Fruit fly (Drosophila melanogaster): ENCODE measurements around the gene ringer.

DNA sequence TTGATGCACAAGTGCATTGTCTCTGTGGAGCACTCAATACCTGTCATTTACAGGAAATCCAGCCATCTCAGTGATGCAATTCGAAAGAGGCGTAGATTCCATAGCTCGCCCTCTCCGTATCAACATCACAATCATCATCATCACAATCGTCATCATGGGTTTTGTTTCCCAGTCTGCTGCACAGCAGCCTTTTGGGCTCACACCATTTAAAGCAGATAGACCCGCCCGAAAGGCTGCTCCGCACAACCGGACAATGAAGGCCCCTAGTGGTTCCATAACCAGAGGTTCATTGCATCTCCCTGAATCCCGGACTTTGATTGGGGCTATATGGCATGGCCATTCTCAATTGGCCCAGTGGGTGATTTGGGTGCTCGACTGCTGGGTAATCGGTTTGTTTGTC lies 24.4 kb downstream of the ringer start:
- TF ChIP-seq fd85E (GFP tag; optimal IDR thresholded peaks at IDR 0.05) (no peak), fkh (GFP tag; optimal IDR thresholded peaks at IDR 0.05) (no peak), achi (GFP tag; optimal IDR thresholded peaks at IDR 0.05) (no peak)

All from whole organism, prepupa.